Worm (Caenorhabditis elegans) whole organism, midembryonic: Measurements from ENCODE around the gene fbxa-218.

Source experiments
- T22C8.4 ChIP-seq: fragments of 200-800 bp; sonication (Bioruptor generic); IDR thresholded peaks from 2 replicates; pipeline ENCODE4 v1.3.6; 2022; ENCODE audit warnings: missing genetic modification characterization, missing compliant biosample characterization
- flt-1 ChIP-seq: fragments of 200-800 bp; sonication (Bioruptor generic); IDR thresholded peaks from 2 replicates; pipeline ENCODE4 v1.3.6; 2022; ENCODE audit warnings: missing genetic modification characterization, missing compliant biosample characterization
- med-1 ChIP-seq: sonication (generic microtip); optimal IDR thresholded peaks from 2 replicates; lab custom pipeline; 2017; ENCODE audit warnings: missing genetic modification characterization, mild to moderate bottlenecking, missing compliant biosample characterization, antibody characterized with exemption, missing genetic modification reagents; ENCODE audit not compliant: insufficient read depth
- ztf-29 ChIP-seq: fragments of 200-800 bp; sonication (Bioruptor generic); IDR thresholded peaks from 2 replicates; pipeline ENCODE4 v1.3.6; 2022; ENCODE audit warnings: missing genetic modification reagents, missing genetic modification characterization, missing compliant biosample characterization

- TF ChIP-seq flt-1 (GFP tag; lab: Robert Waterston, UW) (no peak), ztf-29 (GFP tag; lab: Robert Waterston, UW) (no peak), med-1 (no peak), T22C8.4 (GFP tag; lab: Robert Waterston, UW) (no peak)
Observed at ce11 chrIII:12420256-12420655, 16.1 kb upstream of the fbxa-218 start.
